Worm (Caenorhabditis elegans) whole organism, L2 larva: ENCODE results near the gene C33H5.13.

ENCODE experiments used
- ceh-82 ChIP-seq: fragments of 150-350 bp; optimal IDR thresholded peaks from 2 replicates; lab custom pipeline; 2014; ENCODE audit warnings: missing biosample characterization, missing genetic modification characterization
- sem-4 ChIP-seq: fragments of 150-350 bp; optimal IDR thresholded peaks from 2 replicates; lab custom pipeline; 2014; ENCODE audit warnings: missing biosample characterization, missing genetic modification reagents, missing genetic modification characterization
- sma-9 ChIP-seq, 2 experiments: fragments of 150-350 bp in 1 of 2; sonication (generic microtip) in 1 of 2; optimal IDR thresholded peaks; 2 replicates each; lab custom pipeline; 2014 to 2016; ENCODE audit warnings: missing genetic modification characterization in 2 of 2, mild to moderate bottlenecking in 1 of 2, missing biosample characterization in 1 of 2, missing compliant biosample characterization in 1 of 2, missing genetic modification reagents in 1 of 2, moderate library complexity in 1 of 2
- zag-1 ChIP-seq: fragments of 150-350 bp; optimal IDR thresholded peaks from 2 replicates; lab custom pipeline; 2014; ENCODE audit warnings: missing biosample characterization, missing genetic modification characterization

DNA sequence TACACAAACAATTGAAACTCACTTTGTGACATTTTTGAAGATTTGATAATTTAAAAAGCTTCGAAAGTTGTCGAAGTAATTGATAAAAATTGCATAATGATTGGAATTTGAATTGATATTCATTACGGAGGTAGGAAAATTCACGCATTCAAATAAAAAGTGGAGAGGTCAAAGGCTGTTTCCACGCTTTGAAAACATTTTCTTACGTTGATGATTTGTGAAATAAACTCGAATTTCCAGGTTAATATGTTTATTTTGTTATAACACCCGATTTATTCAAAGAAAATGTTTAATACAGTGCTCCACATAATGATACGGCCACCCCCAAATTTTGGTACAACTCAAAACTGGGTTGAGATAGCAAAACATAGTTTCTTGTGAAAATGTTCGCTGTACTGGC is 11.2 kb upstream of the C33H5.13 start, which contains the start of gene C33H5.16:
- no peak for TF ChIP-seq ceh-82 (tag; lab: Kevin White, UChicago)
- no peak for TF ChIP-seq zag-1 (tag; lab: Kevin White, UChicago)
- no peak for TF ChIP-seq sma-9 (GFP tag; optimal IDR thresholded peaks at IDR 0.05; lab: Kevin White, UChicago)
- TF ChIP-seq sma-9 (tag; optimal IDR thresholded peaks at IDR 0.05; lab: Kevin White, UChicago), result no peak
- no peak for TF ChIP-seq sem-4 (tag; lab: Kevin White, UChicago)
